Worm (Caenorhabditis elegans): ENCODE measurements around the gene asg-2.

The asg-2 gene

DNA sequence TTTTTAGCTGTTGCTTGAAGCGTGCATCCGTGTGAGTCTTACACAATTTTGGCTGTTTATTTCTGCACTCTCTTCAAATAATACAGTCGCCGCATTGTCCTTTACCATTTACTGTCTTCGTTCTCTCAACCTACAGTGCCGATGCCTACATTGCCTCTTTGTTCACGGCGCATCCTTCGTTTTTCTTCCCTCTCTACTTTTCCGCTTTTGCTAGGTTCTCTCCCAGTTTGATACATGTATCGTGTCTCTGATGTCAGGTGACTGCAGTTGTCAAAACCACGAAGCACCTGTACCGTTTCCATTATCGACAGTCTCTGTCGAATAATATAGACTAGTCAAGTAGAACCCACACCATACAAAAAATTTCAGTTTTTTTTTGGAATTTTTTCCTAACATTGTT lies 32.4 kb upstream of the asg-2 start (continued):
- peak; percentile 37 for TF ChIP-seq elt-2 (tag; optimal IDR thresholded peaks at IDR 0.05)
- TF ChIP-seq fkh-8 (tag; optimal IDR thresholded peaks at IDR 0.05) = no peak
- TF ChIP-seq ceh-63 (GFP tag; optimal IDR thresholded peaks at IDR 0.05) = no peak
- no peak for TF ChIP-seq nhr-85 (tag)
- TF ChIP-seq nhr-237 (tag; optimal IDR thresholded peaks at IDR 0.05) = no peak
- no peak for TF ChIP-seq hlh-17 (GFP tag; optimal IDR thresholded peaks at IDR 0.05; ENCODE audit: borderline replicate concordance)
- no peak for TF ChIP-seq sup-37 (GFP tag; optimal IDR thresholded peaks at IDR 0.05)
- no peak for TF ChIP-seq unc-30 (tag; optimal IDR thresholded peaks at IDR 0.05)
- peak; percentile 75 for TF ChIP-seq blmp-1 (tag; optimal IDR thresholded peaks at IDR 0.05)
- no peak for TF ChIP-seq egl-27 (tag; optimal IDR thresholded peaks at IDR 0.05)
- no peak for TF ChIP-seq efl-3 (GFP tag; optimal IDR thresholded peaks at IDR 0.05)
- no peak for TF ChIP-seq lin-13 (GFP tag; optimal IDR thresholded peaks at IDR 0.05)
- TF ChIP-seq ceh-90 (tag; optimal IDR thresholded peaks at IDR 0.05) = no peak
- peak; percentile 67 for TF ChIP-seq mep-1 (tag; optimal IDR thresholded peaks at IDR 0.05)
- TF ChIP-seq skn-1 (tag; optimal IDR thresholded peaks at IDR 0.05) = no peak
- TF ChIP-seq dsc-1 (tag; optimal IDR thresholded peaks at IDR 0.05) = no peak
- TF ChIP-seq nhr-19 (GFP tag; conservative IDR thresholded peaks at IDR 0.05) = peak; percentile 35
- no peak for TF ChIP-seq aly-2 (tag; optimal IDR thresholded peaks at IDR 0.05)
- TF ChIP-seq tlp-1 (tag; optimal IDR thresholded peaks at IDR 0.05) = no peak
- no peak for TF ChIP-seq ceh-8 (GFP tag; optimal IDR thresholded peaks at IDR 0.05)
- TF ChIP-seq unc-86 (tag; optimal IDR thresholded peaks at IDR 0.05) = no peak
- TF ChIP-seq lin-14 (GFP tag; optimal IDR thresholded peaks at IDR 0.05) = peak; percentile 31
- no peak for TF ChIP-seq nhr-11 (tag; optimal IDR thresholded peaks at IDR 0.05)

- TF ChIP-seq nhr-84 (tag; optimal IDR thresholded peaks at IDR 0.05) = no peak
- TF ChIP-seq ceh-82 (tag; optimal IDR thresholded peaks at IDR 0.05) = no peak
- no peak for TF ChIP-seq elt-2 (tag; optimal IDR thresholded peaks at IDR 0.05)
- no peak for TF ChIP-seq elt-3 (tag; optimal IDR thresholded peaks at IDR 0.05)
- TF ChIP-seq efl-3 (GFP tag; optimal IDR thresholded peaks at IDR 0.05) = no peak
- TF ChIP-seq pax-3 (tag; optimal IDR thresholded peaks at IDR 0.05) = no peak
These were observed 28.0 kb upstream of the asg-2 start for ce11 chrX:6813025-6813424.

- TF ChIP-seq lin-14 (GFP tag; optimal IDR thresholded peaks at IDR 0.05) (peak; percentile 18), efl-3 (GFP tag; optimal IDR thresholded peaks at IDR 0.05) (no peak), nhr-71 (tag; optimal IDR thresholded peaks at IDR 0.05) (peak; percentile 6), sup-37 (GFP tag; optimal IDR thresholded peaks at IDR 0.05) (no peak), nhr-47 (tag; optimal IDR thresholded peaks at IDR 0.05) (no peak), aly-2 (tag; optimal IDR thresholded peaks at IDR 0.05) (no peak), ama-1 (optimal IDR thresholded peaks at IDR 0.05) (peak; percentile 11), snu-23 (GFP tag; optimal IDR thresholded peaks at IDR 0.05) (peak; percentile 21), ets-5 (GFP tag; IDR thresholded peaks at IDR 0.05) (no peak), jun-1 (tag; optimal IDR thresholded peaks at IDR 0.05) (no peak), ztf-11 (tag; optimal IDR thresholded peaks at IDR 0.05) (no peak), nhr-19 (GFP tag; conservative IDR thresholded peaks at IDR 0.05) (peak; percentile 30), nhr-20 (tag; optimal IDR thresholded peaks at IDR 0.05) (peak; percentile 57), C16A3.4 (tag; optimal IDR thresholded peaks at IDR 0.05) (no peak), efl-1 (optimal IDR thresholded peaks at IDR 0.05) (no peak), efl-1 (GFP tag; optimal IDR thresholded peaks at IDR 0.05 in 1 of 2) (peak in 1 of 2 experiments; percentile 17), isw-1 (GFP tag; IDR thresholded peaks at IDR 0.05) (no peak), elt-2 (tag; optimal IDR thresholded peaks at IDR 0.05) (peak; percentile 63), ceh-88 (GFP tag; IDR thresholded peaks at IDR 0.05) (no peak), mdl-1 (tag; optimal IDR thresholded peaks at IDR 0.05) (no peak), tlp-1 (tag; optimal IDR thresholded peaks at IDR 0.05) (no peak), zag-1 (tag; optimal IDR thresholded peaks at IDR 0.05) (no peak), lin-35 (GFP tag; optimal IDR thresholded peaks at IDR 0.05) (peak in 1 of 2 experiments; percentile 68), elt-3 (tag; optimal IDR thresholded peaks at IDR 0.05) (peak in 3 of 6 experiments; percentile 17 to 71 (median 39))
These were observed 23.0 kb upstream of the asg-2 start, which contains the start of gene dhs-28 for ce11 chrX:6818036-6818488. Gene dhs-28, plus strand, starts transcription at chrX:6818438.
